Worm (Caenorhabditis elegans): ENCODE data around the gene R102.4.
A peak's percentile ranks its signal among the peaks of the same experiment; 100 is the strongest.

The R102.4 gene

DNA sequence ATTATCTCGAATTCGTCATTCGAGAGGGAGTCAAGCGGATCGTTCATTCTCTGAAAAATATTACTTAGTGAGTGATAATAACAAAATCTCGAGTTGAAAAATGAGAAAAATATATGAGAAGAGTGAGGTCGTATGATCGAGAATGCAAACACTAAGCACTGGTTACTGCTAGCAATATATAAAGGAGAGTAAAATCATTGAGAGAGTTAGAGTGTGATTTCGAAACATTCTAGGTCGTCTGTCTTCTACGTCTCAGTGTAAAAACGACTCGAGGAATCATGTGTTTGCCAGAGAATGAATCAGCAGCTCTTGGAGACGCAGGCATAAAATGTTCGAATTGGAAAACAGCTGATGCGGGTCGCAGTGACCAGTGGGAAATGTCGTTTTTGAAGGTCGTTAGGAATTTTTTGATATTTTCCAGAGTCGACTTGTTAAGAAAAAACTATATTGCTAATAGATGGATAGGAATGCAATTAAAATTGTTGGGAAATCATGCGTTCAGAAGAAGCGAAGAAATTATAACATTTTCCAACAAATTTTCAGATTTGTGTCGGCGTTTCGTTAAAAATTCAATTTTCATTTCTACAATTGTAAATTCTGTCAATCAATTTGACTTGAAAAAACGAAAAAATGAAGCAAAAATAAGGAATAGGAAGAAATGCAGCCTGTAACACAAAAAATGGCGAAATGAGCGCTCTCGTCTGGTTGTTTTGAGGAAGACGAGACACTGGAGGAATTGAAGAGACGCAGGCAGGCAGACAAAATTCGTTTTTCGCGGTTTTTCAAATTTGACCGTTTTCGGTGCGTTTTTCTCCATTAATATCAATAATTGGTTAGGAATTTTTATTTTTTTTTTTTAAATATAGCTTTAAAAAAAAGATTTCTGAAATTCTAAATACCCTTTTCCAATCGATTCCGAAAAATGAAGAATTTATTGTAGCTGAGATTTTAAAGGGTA, 2.2 kb upstream of the R102.4 start, which contains the start of gene allo-1 (continued):
- TF ChIP-seq tlf-1 (GFP tag; optimal IDR thresholded peaks at IDR 0.05) (no peak), T07F8.4 (tag; optimal IDR thresholded peaks at IDR 0.05) (no peak), dox-1 (GFP tag; IDR thresholded peaks at IDR 0.05) (peak; percentile 28; the same call in 1 of the 2 replicates), K12H6.12 (tag; optimal IDR thresholded peaks at IDR 0.05) (peak; percentile 10), bed-2 (GFP tag; IDR thresholded peaks at IDR 0.05) (no peak), C17E4.6 (GFP tag; IDR thresholded peaks at IDR 0.05) (no peak), B0336.3 (GFP tag; IDR thresholded peaks at IDR 0.05) (peak; percentile 34; the same call in 1 of the 2 replicates), efl-1 (GFP tag; optimal IDR thresholded peaks at IDR 0.05) (peak; percentile 62), lsy-27 (tag; optimal IDR thresholded peaks at IDR 0.05; ENCODE audit: borderline replicate concordance, insufficient read depth) (no peak), snpc-1.1 (tag; optimal IDR thresholded peaks at IDR 0.05; ENCODE audit: insufficient read depth) (no peak), nfya-1 (tag; optimal IDR thresholded peaks at IDR 0.05; ENCODE audit: borderline replicate concordance, insufficient read depth) (no peak), ceh-40 (GFP tag; IDR thresholded peaks at IDR 0.05) (no peak), B0019.2 (GFP tag; conservative IDR thresholded peaks at IDR 0.05) (no peak), him-1 (tag; optimal IDR thresholded peaks at IDR 0.05) (no peak), F39B2.1 (GFP tag; IDR thresholded peaks at IDR 0.05) (no peak), ama-1 (optimal IDR thresholded peaks at IDR 0.05) (no peak), ama-1 (GFP tag; optimal IDR thresholded peaks at IDR 0.05) (no peak), ztf-28 (GFP tag; IDR thresholded peaks at IDR 0.05) (no peak), ekl-4 (GFP tag; IDR thresholded peaks at IDR 0.05) (peak; percentile 42; the same call in 1 of the 2 replicates), dpl-1 (GFP tag; optimal IDR thresholded peaks at IDR 0.05) (peak; percentile 36), bed-1 (GFP tag; IDR thresholded peaks at IDR 0.05) (no peak), hlh-26 (GFP tag; conservative IDR thresholded peaks at IDR 0.05) (no peak), ztf-26 (tag; optimal IDR thresholded peaks at IDR 0.05) (no peak), mcd-1 (GFP tag; IDR thresholded peaks at IDR 0.05) (peak; percentile 28; the same call in 1 of the 2 replicates), aptf-3 (GFP tag; IDR thresholded peaks at IDR 0.05) (no peak), madf-8 (GFP tag; conservative IDR thresholded peaks at IDR 0.05) (peak; percentile 17; the same call in 1 of the 2 replicates), akir-1 (GFP tag; optimal IDR thresholded peaks at IDR 0.05) (no peak), rcor-1 (GFP tag; IDR thresholded peaks at IDR 0.05) (no peak), Y53G8AR.9 (GFP tag; conservative IDR thresholded peaks at IDR 0.05) (no peak), repo-1 (tag; optimal IDR thresholded peaks at IDR 0.05) (no peak), egrh-3 (GFP tag; IDR thresholded peaks at IDR 0.05) (no peak), cebp-2 (GFP tag; IDR thresholded peaks at IDR 0.05) (no peak), xnd-1 (tag; optimal IDR thresholded peaks at IDR 0.05) (no peak), ztf-3 (GFP tag; optimal IDR thresholded peaks at IDR 0.05) (no peak), hlh-12 (tag; optimal IDR thresholded peaks at IDR 0.05) (no peak), madf-3 (GFP tag; IDR thresholded peaks at IDR 0.05) (no peak), F57A8.1 (GFP tag; optimal IDR thresholded peaks at IDR 0.05) (no peak), F10E7.11 (tag; optimal IDR thresholded peaks at IDR 0.05) (no peak), attf-3 (GFP tag; conservative IDR thresholded peaks at IDR 0.05) (no peak), C06A6.2 (GFP tag; conservative IDR thresholded peaks at IDR 0.05) (no peak), nhr-179 (tag; optimal IDR thresholded peaks at IDR 0.05) (no peak), ztf-6 (GFP tag; IDR thresholded peaks at IDR 0.05) (no peak), somi-1 (GFP tag; optimal IDR thresholded peaks at IDR 0.05) (peak; percentile 54), attf-6 (GFP tag; IDR thresholded peaks at IDR 0.05) (no peak), T26A5.8 (tag; optimal IDR thresholded peaks at IDR 0.05) (no peak), die-1 (tag; optimal IDR thresholded peaks at IDR 0.05) (no peak), Y67H2A.10 (GFP tag; conservative IDR thresholded peaks at IDR 0.05) (no peak), chd-7 (tag; optimal IDR thresholded peaks at IDR 0.05) (no peak)

Data from whole organism, young adult.